Worm (Caenorhabditis elegans): ENCODE measurements around the gene pam-1.

DNA sequence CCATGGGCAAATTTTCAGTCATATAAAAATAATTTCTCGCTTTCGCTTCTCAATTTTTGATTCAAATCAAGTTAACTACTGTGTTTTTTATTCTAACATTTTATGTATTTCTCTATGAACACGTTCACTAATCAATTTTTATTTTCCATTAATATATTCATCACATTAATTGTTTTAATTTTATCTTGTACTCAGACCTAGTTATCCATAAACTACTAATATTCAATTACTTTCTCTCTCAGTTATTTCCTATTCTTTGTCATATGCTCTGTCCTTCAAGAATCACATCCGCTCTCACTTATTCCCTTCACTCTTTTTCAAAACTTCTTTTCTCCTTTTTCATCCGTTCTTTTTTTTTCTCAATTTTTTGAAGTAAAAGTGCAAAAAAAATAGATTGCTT, 36.4 kb upstream of the pam-1 start:
- TF ChIP-seq C16A3.4 (tag; optimal IDR thresholded peaks at IDR 0.05) (no peak), ces-1 (GFP tag; optimal IDR thresholded peaks at IDR 0.05) (no peak), pag-3 (tag; optimal IDR thresholded peaks at IDR 0.05; ENCODE audit: borderline replicate concordance, insufficient read depth) (no peak), fos-1 (tag; optimal IDR thresholded peaks at IDR 0.05) (no peak), ceh-82 (tag; optimal IDR thresholded peaks at IDR 0.05) (no peak), nhr-85 (tag) (no peak), nhr-77 (tag; optimal IDR thresholded peaks at IDR 0.05) (no peak), blmp-1 (tag; optimal IDR thresholded peaks at IDR 0.05) (no peak), nhr-76 (tag; optimal IDR thresholded peaks at IDR 0.05) (no peak), nhr-12 (tag; optimal IDR thresholded peaks at IDR 0.05) (no peak), nhr-28 (tag; optimal IDR thresholded peaks at IDR 0.05) (no peak), pqm-1 (tag; optimal IDR thresholded peaks at IDR 0.05) (no peak), ztf-4 (tag; optimal IDR thresholded peaks at IDR 0.05) (no peak)

All from whole organism, L1 larva.